Worm (Caenorhabditis elegans) whole organism, L1 larva: ENCODE measurements around the gene acsd-1.
A peak's percentile ranks its signal among the peaks of the same experiment; 100 is the strongest.

ENCODE experiments used
- elt-2 ChIP-seq: sonication (generic microtip); optimal IDR thresholded peaks from 2 replicates; lab custom pipeline; 2016; ENCODE audit warnings: missing genetic modification characterization, mild to moderate bottlenecking, inconsistent platforms, missing compliant biosample characterization, missing genetic modification reagents
- hpl-2 ChIP-seq: fragments of 150-350 bp; optimal IDR thresholded peaks from 2 replicates; lab custom pipeline; 2014; ENCODE audit warnings: missing biosample characterization, missing genetic modification reagents, missing genetic modification characterization
- jun-1 ChIP-seq: fragments of 150-350 bp; optimal IDR thresholded peaks from 2 replicates; lab custom pipeline; 2014; ENCODE audit warnings: missing biosample characterization, missing genetic modification reagents, missing genetic modification characterization
- lin-13 ChIP-seq: fragments of 150-350 bp; optimal IDR thresholded peaks from 2 replicates; lab custom pipeline; 2014; ENCODE audit warnings: missing biosample characterization, missing genetic modification reagents, missing genetic modification characterization
- nhr-237 ChIP-seq: fragments of 150-350 bp; optimal IDR thresholded peaks from 2 replicates; lab custom pipeline; 2014; ENCODE audit warnings: missing biosample characterization, missing genetic modification characterization
- snpc-4 ChIP-seq: fragments of 150-350 bp; optimal IDR thresholded peaks from 2 replicates; lab custom pipeline; 2014; ENCODE audit warnings: missing biosample characterization, missing genetic modification characterization
- unc-62 ChIP-seq: fragments of 150-350 bp; optimal IDR thresholded peaks from 2 replicates; lab custom pipeline; 2014; ENCODE audit warnings: missing biosample characterization, missing genetic modification reagents, missing genetic modification characterization

DNA sequence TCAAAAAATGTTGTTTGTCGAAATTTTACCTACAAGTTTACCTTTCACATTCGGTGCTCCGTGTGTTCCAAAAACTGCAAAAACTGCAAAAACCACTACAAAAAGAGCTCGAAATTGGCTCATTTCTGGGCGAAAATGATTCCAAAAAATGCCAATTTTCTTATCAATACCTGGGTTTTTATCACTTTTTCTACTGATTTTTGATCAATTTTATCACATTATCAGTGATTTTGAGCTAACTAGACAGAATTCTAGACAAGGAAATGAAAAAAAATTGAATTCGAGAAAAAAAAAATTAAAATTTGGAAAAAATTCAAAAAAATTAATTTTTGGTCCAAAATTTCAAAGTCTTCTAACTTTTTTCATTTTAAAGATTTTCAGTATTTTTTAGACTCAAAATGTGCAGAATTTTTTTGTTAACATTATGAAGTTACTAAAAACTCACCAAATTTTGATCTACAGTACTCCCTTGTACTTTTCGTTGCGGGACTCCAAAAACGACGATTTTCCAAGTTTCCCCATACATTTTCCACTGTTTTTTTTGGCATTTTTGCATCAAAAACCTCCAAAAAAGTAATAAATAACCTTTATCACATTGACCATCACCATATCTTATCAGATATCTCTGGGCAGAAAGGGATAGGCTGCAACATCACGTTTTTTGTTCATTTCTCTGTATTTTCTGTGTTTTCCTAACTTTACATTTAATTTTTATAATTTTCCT, at the start of gene acsd-1, which contains the start of gene F58B6.1:
- TF ChIP-seq lin-13 (GFP tag; lab: Kevin White, UChicago), result no peak
- no peak for TF ChIP-seq jun-1 (tag; lab: Kevin White, UChicago)
- peak; percentile 42 for TF ChIP-seq elt-2 (tag; lab: Kevin White, UChicago)
- no peak for TF ChIP-seq hpl-2 (GFP tag; lab: Kevin White, UChicago)
- no peak for TF ChIP-seq snpc-4
- TF ChIP-seq nhr-237, result no peak
- no peak for TF ChIP-seq unc-62
